Worm (Caenorhabditis elegans) whole organism, L3 larva: ENCODE results near the gene F49C12.9.

Source experiments
- ceh-16 ChIP-seq: sonication (generic microtip); optimal IDR thresholded peaks from 2 replicates; lab custom pipeline; 2017; ENCODE audit warnings: missing biosample characterization, missing genetic modification characterization
- elt-2 ChIP-seq: sonication (generic microtip); optimal IDR thresholded peaks from 2 replicates; lab custom pipeline; 2016; ENCODE audit warnings: missing genetic modification reagents, mild to moderate bottlenecking, missing genetic modification characterization, missing compliant biosample characterization
- elt-3 ChIP-seq, 3 experiments: fragments of 150-350 bp in 1 of 3; sonication (generic microtip) in 2 of 3; optimal IDR thresholded peaks; 2 replicates in 2 of 3; 4 replicates in 1 of 3; lab custom pipeline; 2014 to 2017; ENCODE audit warnings: missing biosample characterization in 3 of 3, missing genetic modification characterization in 3 of 3
- eor-1 ChIP-seq, 2 experiments: fragments of 150-350 bp; optimal IDR thresholded peaks; 2 replicates each; lab custom pipeline; 2014 to 2018; ENCODE audit warnings: missing biosample characterization in 2 of 2, missing genetic modification characterization in 2 of 2
- jun-1 ChIP-seq: fragments of 150-350 bp; optimal IDR thresholded peaks from 2 replicates; lab custom pipeline; 2014; ENCODE audit warnings: missing biosample characterization, missing genetic modification reagents, missing genetic modification characterization
- nfya-1 ChIP-seq: sonication (generic microtip); optimal IDR thresholded peaks from 2 replicates; lab custom pipeline; 2017; ENCODE audit warnings: missing genetic modification characterization, mild to moderate bottlenecking, missing compliant biosample characterization, antibody characterized with exemption, moderate library complexity; ENCODE audit not compliant: insufficient read depth
- nhr-237 ChIP-seq: fragments of 150-350 bp; optimal IDR thresholded peaks from 2 replicates; lab custom pipeline; 2014; ENCODE audit warnings: missing biosample characterization, missing genetic modification characterization
- nhr-77 ChIP-seq: fragments of 150-350 bp; optimal IDR thresholded peaks from 2 replicates; lab custom pipeline; 2014; ENCODE audit warnings: missing biosample characterization, missing genetic modification characterization
- snpc-4 ChIP-seq: fragments of 150-350 bp; optimal IDR thresholded peaks from 2 replicates; lab custom pipeline; 2014; ENCODE audit warnings: missing biosample characterization, missing genetic modification characterization
- ztf-11 ChIP-seq: fragments of 150-350 bp; optimal IDR thresholded peaks from 2 replicates; lab custom pipeline; 2014; ENCODE audit warnings: missing biosample characterization, missing genetic modification characterization
- ztf-4 ChIP-seq: fragments of 150-350 bp; optimal IDR thresholded peaks from 2 replicates; lab custom pipeline; 2014; ENCODE audit warnings: missing biosample characterization, missing genetic modification characterization

DNA sequence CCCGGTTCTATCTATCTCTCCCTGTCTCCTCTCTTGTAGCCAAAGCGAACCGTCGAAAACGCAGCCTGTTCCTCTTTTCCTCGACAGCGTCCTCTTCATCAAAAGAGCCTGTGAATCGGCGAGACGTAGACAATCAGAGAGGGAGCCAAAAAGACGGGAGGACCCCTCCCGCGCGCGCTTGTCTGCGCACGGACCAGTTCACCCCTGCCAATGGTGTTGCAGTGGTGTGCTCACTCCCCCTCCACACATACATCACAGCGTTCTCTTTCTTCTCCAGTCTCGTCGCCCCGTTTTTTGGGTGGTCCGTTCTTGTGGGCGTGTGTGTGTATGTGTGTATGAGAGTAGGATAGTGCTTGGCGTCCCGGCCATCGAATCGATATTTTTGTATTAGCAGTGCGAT, 47.1 kb downstream of the F49C12.9 start:
- TF ChIP-seq snpc-4 (tag; lab: Kevin White, UChicago) (no peak), nhr-77 (no peak), eor-1 (tag; optimal IDR thresholded peaks at IDR 0.05; lab: Kevin White, UChicago) (no peak), jun-1 (tag; lab: Kevin White, UChicago) (no peak), ztf-11 (tag; lab: Kevin White, UChicago) (no peak), elt-2 (tag; lab: Kevin White, UChicago) (no peak), ceh-16 (tag; lab: Kevin White, UChicago) (no peak), nfya-1 (tag; lab: Kevin White, UChicago) (no peak), nhr-237 (tag; lab: Kevin White, UChicago) (no peak), elt-3 (tag; optimal IDR thresholded peaks at IDR 0.05; lab: Kevin White, UChicago) (no peak), ztf-4 (tag; lab: Kevin White, UChicago) (no peak)
